Worm (Caenorhabditis elegans): Measurements from ENCODE around the gene faah-1.

Gene faah-1

DNA sequence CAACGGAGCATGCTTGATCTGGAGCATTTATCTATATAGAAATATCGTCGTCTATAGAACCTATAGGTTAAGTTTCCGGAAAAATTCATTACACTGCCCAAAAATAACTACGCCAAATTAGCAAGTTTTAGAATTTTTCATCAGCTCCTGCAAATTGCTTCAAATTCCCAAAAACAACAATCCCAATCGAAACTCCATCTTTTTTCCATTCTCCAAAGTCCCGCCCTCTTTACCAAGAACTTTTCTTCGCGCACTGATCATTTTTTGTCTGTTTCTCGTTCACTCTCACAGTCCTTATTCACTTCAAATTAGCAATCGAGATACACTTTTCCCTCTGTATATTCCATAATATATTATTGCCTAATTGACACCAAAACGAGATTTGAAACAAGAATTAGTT, 47.1 kb downstream of the faah-1 start, which contains the start of gene svh-1:
svh-1 (plus strand) TSS at position 301 of the 400 bp plus-strand sequence.
- TF ChIP-seq ceh-16 (tag; optimal IDR thresholded peaks at IDR 0.05): no peak
- no peak for TF ChIP-seq nhr-6 (tag; optimal IDR thresholded peaks at IDR 0.05)
- TF ChIP-seq blmp-1 (tag; optimal IDR thresholded peaks at IDR 0.05; ENCODE audit: insufficient read depth): no peak
- no peak for TF ChIP-seq nhr-21 (tag; optimal IDR thresholded peaks at IDR 0.05)
- no peak for TF ChIP-seq ztf-4 (tag; optimal IDR thresholded peaks at IDR 0.05)
- TF ChIP-seq nhr-11 (tag; optimal IDR thresholded peaks at IDR 0.05): no peak
- no peak for TF ChIP-seq gmeb-1 (tag; optimal IDR thresholded peaks at IDR 0.05)
- no peak for TF ChIP-seq crh-2 (tag; optimal IDR thresholded peaks at IDR 0.05)
- TF ChIP-seq zag-1 (tag; optimal IDR thresholded peaks at IDR 0.05): no peak
- no peak for TF ChIP-seq mdl-1 (tag; optimal IDR thresholded peaks at IDR 0.05)
- TF ChIP-seq unc-39 (tag; optimal IDR thresholded peaks at IDR 0.05): no peak
- TF ChIP-seq nhr-237 (tag; optimal IDR thresholded peaks at IDR 0.05): no peak
- no peak for TF ChIP-seq sem-4 (tag; optimal IDR thresholded peaks at IDR 0.05)
- no peak for TF ChIP-seq ztf-11 (tag; optimal IDR thresholded peaks at IDR 0.05)

DNA sequence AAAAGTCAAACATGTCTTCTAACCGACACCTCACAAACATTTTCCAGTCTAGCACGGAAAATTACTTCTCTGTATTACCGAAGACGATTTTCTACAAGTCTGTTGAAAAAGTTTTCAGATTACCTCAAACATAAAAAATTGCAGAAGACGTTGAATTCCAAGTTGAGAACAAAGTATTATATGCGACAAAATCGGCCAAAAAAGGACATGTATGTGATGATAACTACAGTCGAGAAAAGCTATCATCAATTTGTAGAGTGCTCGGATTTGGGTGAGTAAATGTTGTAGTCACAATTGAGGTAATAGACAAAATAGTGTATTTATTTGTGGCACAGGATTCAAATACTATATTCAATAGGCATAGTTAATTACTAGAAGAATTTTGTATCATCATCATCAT, 49.7 kb downstream of the faah-1 start:
- no peak for TF ChIP-seq ceh-82 (tag; optimal IDR thresholded peaks at IDR 0.05)
- TF ChIP-seq blmp-1 (tag; optimal IDR thresholded peaks at IDR 0.05; ENCODE audit: insufficient read depth): no peak
- no peak for TF ChIP-seq nhr-237 (tag; optimal IDR thresholded peaks at IDR 0.05)
- TF ChIP-seq unc-62 (GFP tag; optimal IDR thresholded peaks at IDR 0.05): no peak
- TF ChIP-seq ceh-16 (tag; optimal IDR thresholded peaks at IDR 0.05): no peak
- TF ChIP-seq nhr-6 (tag; optimal IDR thresholded peaks at IDR 0.05): no peak
- TF ChIP-seq lin-13 (GFP tag; optimal IDR thresholded peaks at IDR 0.05): no peak
- TF ChIP-seq nhr-23 (tag; optimal IDR thresholded peaks at IDR 0.05): no peak
- TF ChIP-seq ZK546.5 (tag; optimal IDR thresholded peaks at IDR 0.05): no peak
- no peak for TF ChIP-seq fos-1 (tag; optimal IDR thresholded peaks at IDR 0.05)
- TF ChIP-seq Y55F3AM.14 (GFP tag; optimal IDR thresholded peaks at IDR 0.05): no peak
- TF ChIP-seq gmeb-1 (tag; optimal IDR thresholded peaks at IDR 0.05): no peak
- no peak for TF ChIP-seq ama-1 (optimal IDR thresholded peaks at IDR 0.05)
- TF ChIP-seq lin-11 (tag; optimal IDR thresholded peaks at IDR 0.05): no peak

DNA sequence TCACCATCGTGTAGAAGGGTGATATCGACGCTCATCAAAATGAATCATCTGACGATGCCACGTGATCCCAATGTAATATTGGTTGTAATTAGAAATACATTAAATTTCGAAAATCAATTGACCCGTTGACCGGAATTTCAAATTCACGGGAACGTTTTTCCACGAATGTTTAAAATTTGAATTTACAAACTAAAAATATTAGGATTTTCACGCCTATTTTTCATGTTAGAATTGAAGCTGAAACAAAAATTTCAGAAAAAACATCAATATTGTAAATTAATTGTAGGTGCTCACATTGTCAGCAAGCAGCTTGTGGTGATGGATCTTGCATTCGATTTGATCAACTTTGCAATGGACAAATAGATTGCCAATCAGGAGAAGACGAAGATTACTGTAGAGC, 51.1 kb downstream of the faah-1 start, which contains the start of gene C07G1.6:
C07G1.6 (minus strand) TSS at position 101 of the 400 bp plus-strand sequence.
- TF ChIP-seq lin-13 (GFP tag; optimal IDR thresholded peaks at IDR 0.05): no peak
- TF ChIP-seq nhr-77 (tag; optimal IDR thresholded peaks at IDR 0.05): no peak
- no peak for TF ChIP-seq egl-27 (tag; optimal IDR thresholded peaks at IDR 0.05)
- no peak for TF ChIP-seq R02D3.7 (tag; optimal IDR thresholded peaks at IDR 0.05)
- TF ChIP-seq ama-1 (optimal IDR thresholded peaks at IDR 0.05): no peak
- TF ChIP-seq crh-2 (tag; optimal IDR thresholded peaks at IDR 0.05): no peak
- TF ChIP-seq fos-1 (tag; optimal IDR thresholded peaks at IDR 0.05): no peak
- TF ChIP-seq C34F6.9 (tag; optimal IDR thresholded peaks at IDR 0.05): no peak
- no peak for TF ChIP-seq dmd-4 (tag; optimal IDR thresholded peaks at IDR 0.05)
- no peak for TF ChIP-seq nhr-25 (tag; optimal IDR thresholded peaks at IDR 0.05)
- no peak for TF ChIP-seq elt-1 (tag; optimal IDR thresholded peaks at IDR 0.05)
- no peak for TF ChIP-seq Y55F3AM.14 (GFP tag; optimal IDR thresholded peaks at IDR 0.05)
